Worm (Caenorhabditis elegans) whole organism, L4 larva: Measurements from ENCODE around the gene ergi-3.

Experiments
- D1046.2 ChIP-seq: fragments of 200-800 bp; sonication (Bioruptor generic); IDR thresholded peaks from 2 replicates; pipeline ENCODE4 v1.3.6; 2022; ENCODE audit warnings: missing genetic modification characterization, missing compliant biosample characterization
- F37D6.2 ChIP-seq: sonication (generic microtip); optimal IDR thresholded peaks from 2 replicates; lab custom pipeline; 2016; ENCODE audit warnings: mild to moderate bottlenecking, missing genetic modification characterization, missing compliant biosample characterization
- F44E2.7 ChIP-seq: fragments of 200-800 bp; sonication (Bioruptor generic); IDR thresholded peaks from 2 replicates; pipeline ENCODE4 v2.1.2; 2022; ENCODE audit warnings: missing genetic modification characterization, missing compliant biosample characterization
- R02D3.7 ChIP-seq: fragments of 150-350 bp; sonication (generic microtip); optimal IDR thresholded peaks from 3 replicates; lab custom pipeline; 2014; ENCODE audit warnings: missing biosample characterization, missing genetic modification characterization
- T26A8.4 ChIP-seq: fragments of 200-800 bp; sonication (Bioruptor generic); IDR thresholded peaks from 2 replicates; pipeline ENCODE4 v1.3.6; 2022; ENCODE audit warnings: missing genetic modification characterization, missing compliant biosample characterization
- Y5F2A.4 ChIP-seq: fragments of 200-800 bp; sonication (Bioruptor generic); optimal IDR thresholded peaks from 2 replicates; lab custom pipeline; 2018; ENCODE audit warnings: mild to moderate bottlenecking, missing genetic modification characterization, missing compliant biosample characterization
- Y75B8A.6 ChIP-seq: fragments of 200-800 bp; sonication (Bioruptor generic); IDR thresholded peaks from 2 replicates; pipeline ENCODE4 v1.3.6; 2022; ENCODE audit warnings: missing genetic modification reagents, missing genetic modification characterization, missing compliant biosample characterization
- ZK337.2 ChIP-seq: fragments of 200-800 bp; sonication (Bioruptor generic); IDR thresholded peaks from 2 replicates; pipeline ENCODE4 v1.3.6; 2022; ENCODE audit warnings: missing genetic modification reagents, missing genetic modification characterization, missing compliant biosample characterization
- aha-1 ChIP-seq: fragments of 150-350 bp; peaks from one replicate; lab custom pipeline; 2014; ENCODE audit warnings: missing biosample characterization, missing genetic modification characterization
- aly-2 ChIP-seq: sonication (generic microtip); optimal IDR thresholded peaks from 2 replicates; lab custom pipeline; 2018; ENCODE audit warnings: missing biosample characterization, missing genetic modification characterization
- attf-4 ChIP-seq: sonication (generic microtip); optimal IDR thresholded peaks from 3 replicates; lab custom pipeline; 2017; ENCODE audit warnings: missing biosample characterization, missing genetic modification characterization
- ceh-20 ChIP-seq: fragments of 200-800 bp; sonication (Bioruptor generic); IDR thresholded peaks from 2 replicates; pipeline ENCODE4 v1.3.6; 2022; ENCODE audit warnings: missing genetic modification reagents, missing genetic modification characterization, missing compliant biosample characterization
- ceh-28 ChIP-seq: fragments of 150-350 bp; optimal IDR thresholded peaks from 2 replicates; lab custom pipeline; 2014; ENCODE audit warnings: missing biosample characterization, missing genetic modification reagents, missing genetic modification characterization
- ceh-32 ChIP-seq: sonication (generic microtip); optimal IDR thresholded peaks from 2 replicates; lab custom pipeline; 2016; ENCODE audit warnings: mild to moderate bottlenecking, missing genetic modification characterization, missing compliant biosample characterization; ENCODE audit not compliant: poor library complexity
- ceh-62 ChIP-seq: sonication (generic microtip); optimal IDR thresholded peaks from 2 replicates; lab custom pipeline; 2017; ENCODE audit warnings: missing biosample characterization, missing genetic modification characterization
- dmd-6 ChIP-seq: fragments of 200-800 bp; sonication (Bioruptor generic); IDR thresholded peaks from 2 replicates; pipeline ENCODE4 v1.3.6; 2022; ENCODE audit warnings: missing genetic modification reagents, missing genetic modification characterization, missing compliant biosample characterization
- dmd-9 ChIP-seq: fragments of 200-800 bp; sonication (Bioruptor generic); IDR thresholded peaks from 2 replicates; pipeline ENCODE4 v1.3.6; 2022; ENCODE audit warnings: missing genetic modification reagents, missing genetic modification characterization, missing compliant biosample characterization
- dpl-1 ChIP-seq: fragments of 150-350 bp; optimal IDR thresholded peaks from 2 replicates; lab custom pipeline; 2014; ENCODE audit warnings: missing biosample characterization, missing genetic modification reagents, missing genetic modification characterization
- dve-1 ChIP-seq: sonication (generic microtip); optimal IDR thresholded peaks from 2 replicates; lab custom pipeline; 2017; ENCODE audit warnings: antibody characterized with exemption, mild to moderate bottlenecking, missing genetic modification characterization, missing compliant biosample characterization; ENCODE audit not compliant: insufficient read depth
- egl-43 ChIP-seq: fragments of 200-800 bp; sonication (Bioruptor generic); IDR thresholded peaks from 2 replicates; pipeline ENCODE4 v1.3.6; 2022; ENCODE audit warnings: missing genetic modification reagents, missing genetic modification characterization, missing compliant biosample characterization
- hlh-11 ChIP-seq: fragments of 200-800 bp; sonication (Bioruptor generic); optimal IDR thresholded peaks from 2 replicates; lab custom pipeline; 2018; ENCODE audit warnings: mild to moderate bottlenecking, missing genetic modification characterization, missing compliant biosample characterization
- hlh-30 ChIP-seq: sonication (generic microtip); optimal IDR thresholded peaks from 2 replicates; lab custom pipeline; 2017; ENCODE audit warnings: antibody characterized with exemption, mild to moderate bottlenecking, missing genetic modification characterization, missing compliant biosample characterization; ENCODE audit not compliant: insufficient read depth
- hmg-1.1 ChIP-seq: fragments of 200-800 bp; sonication (Bioruptor generic); IDR thresholded peaks from 2 replicates; pipeline ENCODE4 v1.3.6; 2022; ENCODE audit warnings: missing genetic modification reagents, missing genetic modification characterization, missing compliant biosample characterization
- lin-29 ChIP-seq: fragments of 200-800 bp; sonication (Bioruptor generic); IDR thresholded peaks from 2 replicates; pipeline ENCODE4 v1.3.6; 2022; ENCODE audit warnings: missing genetic modification reagents, missing genetic modification characterization, missing compliant biosample characterization
- lsy-2 ChIP-seq, 2 experiments: fragments of 150-350 bp in 1 of 2; sonication (generic microtip) in 1 of 2; optimal IDR thresholded peaks; 2 replicates each; lab custom pipeline; 2014 to 2017; ENCODE audit warnings: missing biosample characterization in 2 of 2, missing genetic modification characterization in 2 of 2
- madf-5 ChIP-seq, 2 experiments: fragments of 200-800 bp; sonication (Bioruptor generic); IDR thresholded peaks; 2 replicates each; pipeline ENCODE4 v1.3.6; 2022; ENCODE audit warnings: missing compliant biosample characterization in 2 of 2, missing genetic modification characterization in 2 of 2
- madf-9 ChIP-seq: fragments of 200-800 bp; sonication (Bioruptor generic); conservative IDR thresholded peaks from 2 replicates; pipeline ENCODE4 v1.3.6; 2022; ENCODE audit warnings: missing genetic modification reagents, missing genetic modification characterization, missing compliant biosample characterization
- mdt-29 ChIP-seq: fragments of 200-800 bp; sonication (Bioruptor generic); IDR thresholded peaks from 2 replicates; pipeline ENCODE4 v1.3.6; 2022; ENCODE audit warnings: missing genetic modification reagents, missing genetic modification characterization, missing compliant biosample characterization
- mep-1 ChIP-seq: fragments of 150-350 bp; sonication (generic microtip); optimal IDR thresholded peaks from 3 replicates; lab custom pipeline; 2014; ENCODE audit warnings: missing biosample characterization, missing genetic modification characterization
- mes-2 ChIP-seq: sonication (generic microtip); optimal IDR thresholded peaks from 2 replicates; lab custom pipeline; 2016; ENCODE audit warnings: missing genotype, mild to moderate bottlenecking, missing genetic modification characterization, missing compliant biosample characterization; ENCODE audit not compliant: poor library complexity, severe bottlenecking
- nhr-28 ChIP-seq: fragments of 150-350 bp; optimal IDR thresholded peaks from 2 replicates; lab custom pipeline; 2014; ENCODE audit warnings: missing biosample characterization, missing genetic modification characterization
- nhr-41 ChIP-seq: fragments of 200-800 bp; sonication (Bioruptor generic); IDR thresholded peaks from 2 replicates; pipeline ENCODE4 v1.3.6; 2022; ENCODE audit warnings: missing genetic modification reagents, missing genetic modification characterization, missing compliant biosample characterization
- nhr-76 ChIP-seq: fragments of 150-350 bp; optimal IDR thresholded peaks from 2 replicates; lab custom pipeline; 2014; ENCODE audit warnings: missing biosample characterization, missing genetic modification characterization
- nhr-77 ChIP-seq: fragments of 150-350 bp; optimal IDR thresholded peaks from 2 replicates; lab custom pipeline; 2014; ENCODE audit warnings: missing biosample characterization, missing genetic modification characterization
- pha-4 ChIP-seq, 2 experiments: fragments of 150-350 bp in 1 of 2; fragments of 200-800 bp in 1 of 2; sonication (Bioruptor generic) in 1 of 2; IDR thresholded peaks in 1 of 2; optimal IDR thresholded peaks in 1 of 2; 2 replicates each; pipeline versions ENCODE4 v1.3.6 to Lab custom; 2014 to 2022; ENCODE audit warnings: missing genetic modification characterization in 2 of 2, missing genetic modification reagents in 2 of 2, missing biosample characterization in 1 of 2, missing compliant biosample characterization in 1 of 2
- pqm-1 ChIP-seq: sonication (generic microtip); optimal IDR thresholded peaks from 2 replicates; lab custom pipeline; 2017; ENCODE audit warnings: missing biosample characterization, missing genetic modification characterization
- rbr-2 ChIP-seq: sonication (generic microtip); optimal IDR thresholded peaks from 2 replicates; lab custom pipeline; 2016; ENCODE audit warnings: missing genotype, missing genetic modification characterization, missing compliant biosample characterization
- saeg-2 ChIP-seq: fragments of 200-800 bp; sonication (Bioruptor generic); IDR thresholded peaks from 2 replicates; pipeline ENCODE4 v1.3.6; 2022; ENCODE audit warnings: missing genetic modification reagents, missing genetic modification characterization, missing compliant biosample characterization
- sdz-12 ChIP-seq: fragments of 200-800 bp; sonication (Bioruptor generic); optimal IDR thresholded peaks from 2 replicates; lab custom pipeline; 2018; ENCODE audit warnings: mild to moderate bottlenecking, missing genetic modification characterization, missing compliant biosample characterization
- snpc-1.2 ChIP-seq: fragments of 200-800 bp; sonication (Bioruptor generic); IDR thresholded peaks from 2 replicates; pipeline ENCODE4 v1.3.6; 2022; ENCODE audit warnings: missing genetic modification reagents, missing genetic modification characterization, missing compliant biosample characterization
- snpc-4 ChIP-seq: fragments of 150-350 bp; optimal IDR thresholded peaks from 2 replicates; lab custom pipeline; 2014; ENCODE audit warnings: missing biosample characterization, missing genetic modification characterization
- spr-1 ChIP-seq: sonication (generic microtip); optimal IDR thresholded peaks from 2 replicates; lab custom pipeline; 2016; ENCODE audit warnings: mild to moderate bottlenecking, missing genetic modification characterization, missing compliant biosample characterization
- spr-3 ChIP-seq: fragments of 200-800 bp; sonication (Bioruptor generic); optimal IDR thresholded peaks from 2 replicates; lab custom pipeline; 2018; ENCODE audit warnings: mild to moderate bottlenecking, missing genetic modification characterization, missing compliant biosample characterization
- tag-97 ChIP-seq: fragments of 200-800 bp; sonication (Bioruptor generic); IDR thresholded peaks from 2 replicates; pipeline ENCODE4 v1.3.6; 2022; ENCODE audit warnings: missing genetic modification characterization, missing compliant biosample characterization
- vab-7 ChIP-seq: fragments of 200-800 bp; sonication (Bioruptor generic); IDR thresholded peaks from 2 replicates; pipeline ENCODE4 v1.3.6; 2022; ENCODE audit warnings: missing genetic modification reagents, missing genetic modification characterization, missing compliant biosample characterization
- zfp-3 ChIP-seq: fragments of 200-800 bp; sonication (Bioruptor generic); conservative IDR thresholded peaks from 2 replicates; pipeline ENCODE4 v1.3.6; 2022; ENCODE audit warnings: missing genetic modification reagents, missing genetic modification characterization, missing compliant biosample characterization
- zip-11 ChIP-seq: fragments of 200-800 bp; sonication (Bioruptor generic); IDR thresholded peaks from 2 replicates; pipeline ENCODE4 v1.3.6; 2022; ENCODE audit warnings: missing genetic modification characterization, missing compliant biosample characterization
- ztf-7 ChIP-seq: fragments of 150-350 bp; optimal IDR thresholded peaks from 2 replicates; lab custom pipeline; 2014; ENCODE audit warnings: missing biosample characterization, missing genetic modification characterization

ergi-3 gene

ce11 chrX:15567986-15568940 is 48.3 kb downstream of the ergi-3 start, which contains the start of gene dyn-1 (continued):
- no peak for TF ChIP-seq mdt-29 (GFP tag; lab: Robert Waterston, UW)
- no peak for TF ChIP-seq pqm-1 (tag; lab: Kevin White, UChicago)
- TF ChIP-seq nhr-76, result no peak
- peak; percentile 81 for TF ChIP-seq nhr-77 (tag; lab: Kevin White, UChicago)
- 0 out of 2 replicates have a peak, but pooled peaks have one; percentile 18 for TF ChIP-seq lin-29
- peak; percentile 76 for TF ChIP-seq rbr-2 (tag; lab: Kevin White, UChicago)
- peak; percentile 64 for TF ChIP-seq dmd-6 (GFP tag; lab: Robert Waterston, UW)
- TF ChIP-seq nhr-28 (tag; lab: Kevin White, UChicago), result peak; percentile 71
- TF ChIP-seq ceh-32 (tag; lab: Kevin White, UChicago), result no peak
- TF ChIP-seq D1046.2, result no peak
- TF ChIP-seq ceh-62 (tag; lab: Kevin White, UChicago), result no peak
- TF ChIP-seq dve-1 (tag; lab: Kevin White, UChicago), result peak; percentile 82
- 0 out of 2 replicates have a peak, but pooled peaks have one; percentile 45 for TF ChIP-seq pha-4 (GFP tag; IDR thresholded peaks at IDR 0.05; lab: Robert Waterston, UW)
- TF ChIP-seq pha-4 (tag; optimal IDR thresholded peaks at IDR 0.05; lab: Kevin White, UChicago), result no peak
- peak; percentile 68 for TF ChIP-seq mes-2 (tag; lab: Kevin White, UChicago)
- no peak for TF ChIP-seq sdz-12
- no peak for TF ChIP-seq F37D6.2
- no peak for TF ChIP-seq zip-11 (GFP tag; lab: Robert Waterston, UW)
- no peak for TF ChIP-seq aly-2 (tag; lab: Kevin White, UChicago)
- peak; percentile 88 for TF ChIP-seq mep-1 (tag; lab: Kevin White, UChicago)
- TF ChIP-seq T26A8.4 (GFP tag; lab: Robert Waterston, UW), result 0 out of 2 replicates have a peak, but pooled peaks have one; percentile 40
- no peak for TF ChIP-seq ceh-28 (tag; lab: Kevin White, UChicago)
- peak; percentile 58 for TF ChIP-seq dpl-1 (GFP tag; lab: Kevin White, UChicago)
- TF ChIP-seq ztf-7 (tag; lab: Kevin White, UChicago), result no peak
- 0 out of 2 replicates have a peak, but pooled peaks have one; percentile 10 for TF ChIP-seq nhr-41 (GFP tag; lab: Robert Waterston, UW)
- no peak for TF ChIP-seq ZK337.2 (GFP tag; lab: Robert Waterston, UW)
- TF ChIP-seq madf-9 (GFP tag; lab: Robert Waterston, UW), result peak; percentile 27; the same call in 1 of the 2 replicates
- TF ChIP-seq zfp-3 (GFP tag; lab: Robert Waterston, UW), result no peak
- no peak for TF ChIP-seq saeg-2 (GFP tag; lab: Robert Waterston, UW)
- 0 out of 2 replicates have a peak, but pooled peaks have one; percentile 52 for TF ChIP-seq ceh-20 (GFP tag; lab: Robert Waterston, UW)
- TF ChIP-seq spr-1 (tag; lab: Kevin White, UChicago), result peak; percentile 82
- peak; percentile 69 for TF ChIP-seq hlh-30 (tag; lab: Kevin White, UChicago)
- no peak for TF ChIP-seq snpc-4
- no peak for TF ChIP-seq Y75B8A.6 (GFP tag; lab: Robert Waterston, UW)
- TF ChIP-seq tag-97 (GFP tag; lab: Robert Waterston, UW), result no peak
- no peak for TF ChIP-seq attf-4
- TF ChIP-seq snpc-1.2 (GFP tag; lab: Robert Waterston, UW), result no peak
- TF ChIP-seq lsy-2 (tag; optimal IDR thresholded peaks at IDR 0.05; lab: Kevin White, UChicago), result peak in 1 of 2 experiments; percentile 69
- TF ChIP-seq spr-3 (GFP tag; lab: Kevin White, UChicago), result no peak
- TF ChIP-seq dmd-9 (GFP tag; lab: Robert Waterston, UW), result 0 out of 2 replicates have a peak, but pooled peaks have one; percentile 8
- no peak for TF ChIP-seq madf-5 (GFP tag; IDR thresholded peaks at IDR 0.05; lab: Robert Waterston, UW)
- peak; percentile 67 for TF ChIP-seq hmg-1.1 (GFP tag; lab: Robert Waterston, UW)
- no peak for TF ChIP-seq vab-7 (GFP tag; lab: Robert Waterston, UW)
- peak; percentile 21; the same call in 1 of the 2 replicates for TF ChIP-seq egl-43
- TF ChIP-seq R02D3.7, result no peak
- peak; percentile 52 for TF ChIP-seq aha-1 (tag; lab: Kevin White, UChicago)
- TF ChIP-seq F44E2.7 (GFP tag; lab: Robert Waterston, UW), result no peak
- TF ChIP-seq Y5F2A.4, result no peak
- peak; percentile 88 for TF ChIP-seq hlh-11
